Fruit fly (Drosophila melanogaster): ENCODE data around the gene Pde1c.

- TF ChIP-seq CG7368 (GFP tag; optimal IDR thresholded peaks at IDR 0.05) (peak; percentile 32), spab (GFP tag; optimal IDR thresholded peaks at IDR 0.05) (peak; percentile 56)
Measured at dm6 chr2L:11968581-11969272, 40.4 kb upstream of the Pde1c start.

Data from whole organism, prepupa.